Worm (Caenorhabditis elegans): Measurements from ENCODE around the gene F42A6.5.

- TF ChIP-seq ama-1 (optimal IDR thresholded peaks at IDR 0.05) (no peak), flt-1 (GFP tag; IDR thresholded peaks at IDR 0.05) (no peak), aly-1 (tag; optimal IDR thresholded peaks at IDR 0.05) (no peak), F13C5.2 (tag; optimal IDR thresholded peaks at IDR 0.05) (no peak), ets-7 (tag; optimal IDR thresholded peaks at IDR 0.05) (no peak), sea-1 (GFP tag; conservative IDR thresholded peaks at IDR 0.05) (no peak), B0310.2 (tag; optimal IDR thresholded peaks at IDR 0.05) (no peak), tra-4 (tag; optimal IDR thresholded peaks at IDR 0.05) (no peak)
Measured at ce11 chrIV:3363221-3363620, 31.6 kb upstream of the F42A6.5 start, which contains the start of gene Y55H10A.2.

Measured in whole organism, early embryonic.